Worm (Caenorhabditis elegans) whole organism, L3 larva: ENCODE measurements around the gene nhr-131.
A peak's percentile ranks its signal among the peaks of the same experiment; 100 is the strongest.

ENCODE experiments used
- ZK546.5 ChIP-seq: sonication (generic microtip); optimal IDR thresholded peaks from 2 replicates; lab custom pipeline; 2017; ENCODE audit warnings: missing biosample characterization, missing genetic modification characterization
- aly-2 ChIP-seq: fragments of 150-350 bp; optimal IDR thresholded peaks from 2 replicates; lab custom pipeline; 2014; ENCODE audit warnings: missing biosample characterization, missing genetic modification characterization
- ama-1 ChIP-seq: fragments of 150-350 bp; optimal IDR thresholded peaks from 2 replicates; lab custom pipeline; 2018
- ceh-16 ChIP-seq: sonication (generic microtip); optimal IDR thresholded peaks from 2 replicates; lab custom pipeline; 2017; ENCODE audit warnings: missing biosample characterization, missing genetic modification characterization
- ceh-28 ChIP-seq: fragments of 150-350 bp; optimal IDR thresholded peaks from 2 replicates; lab custom pipeline; 2014; ENCODE audit warnings: missing biosample characterization, missing genetic modification reagents, missing genetic modification characterization
- ceh-82 ChIP-seq: fragments of 150-350 bp; optimal IDR thresholded peaks from 2 replicates; lab custom pipeline; 2014; ENCODE audit warnings: missing biosample characterization, missing genetic modification characterization
- ceh-9 ChIP-seq: sonication (generic microtip); optimal IDR thresholded peaks from 2 replicates; lab custom pipeline; 2018; ENCODE audit warnings: missing biosample characterization, missing genetic modification characterization
- daf-12 ChIP-seq: fragments of 150-350 bp; optimal IDR thresholded peaks from 2 replicates; lab custom pipeline; 2014; ENCODE audit warnings: missing biosample characterization, missing genetic modification reagents, missing genetic modification characterization
- egl-27 ChIP-seq: sonication (generic microtip); optimal IDR thresholded peaks from 4 replicates; lab custom pipeline; 2017; ENCODE audit warnings: missing biosample characterization, missing genetic modification reagents, missing genetic modification characterization
- egl-5 ChIP-seq: fragments of 150-350 bp; optimal IDR thresholded peaks from 2 replicates; lab custom pipeline; 2017; ENCODE audit warnings: missing biosample characterization, missing genetic modification reagents, missing genetic modification characterization, inconsistent platforms
- elt-2 ChIP-seq: sonication (generic microtip); optimal IDR thresholded peaks from 2 replicates; lab custom pipeline; 2016; ENCODE audit warnings: missing genetic modification reagents, mild to moderate bottlenecking, missing genetic modification characterization, missing compliant biosample characterization
- fkh-10 ChIP-seq: sonication (generic microtip); optimal IDR thresholded peaks from 2 replicates; lab custom pipeline; 2017; ENCODE audit warnings: missing biosample characterization, missing genetic modification reagents, missing genetic modification characterization
- fkh-2 ChIP-seq: fragments of 150-350 bp; optimal IDR thresholded peaks from 2 replicates; lab custom pipeline; 2014; ENCODE audit warnings: missing biosample characterization, missing genetic modification reagents, missing genetic modification characterization
- hmg-11 ChIP-seq: sonication (generic microtip); optimal IDR thresholded peaks from 2 replicates; lab custom pipeline; 2016; ENCODE audit warnings: missing genetic modification characterization, missing compliant biosample characterization
- jun-1 ChIP-seq: fragments of 150-350 bp; optimal IDR thresholded peaks from 2 replicates; lab custom pipeline; 2014; ENCODE audit warnings: missing biosample characterization, missing genetic modification reagents, missing genetic modification characterization
- lin-15B ChIP-seq: fragments of 150-350 bp; optimal IDR thresholded peaks from 2 replicates; lab custom pipeline; 2014; ENCODE audit warnings: missing biosample characterization, missing genetic modification characterization
- lin-39 ChIP-seq: fragments of 150-350 bp; optimal IDR thresholded peaks from 2 replicates; lab custom pipeline; 2018; ENCODE audit warnings: missing biosample characterization, missing genetic modification reagents, missing genetic modification characterization
- mdl-1 ChIP-seq: fragments of 150-350 bp; optimal IDR thresholded peaks from 2 replicates; lab custom pipeline; 2014; ENCODE audit warnings: missing biosample characterization, missing genetic modification characterization
- mml-1 ChIP-seq: fragments of 150-350 bp; sonication (generic microtip); optimal IDR thresholded peaks from 3 replicates; lab custom pipeline; 2014; ENCODE audit warnings: missing biosample characterization, missing genetic modification characterization
- nfya-1 ChIP-seq: sonication (generic microtip); optimal IDR thresholded peaks from 2 replicates; lab custom pipeline; 2017; ENCODE audit warnings: missing genetic modification characterization, mild to moderate bottlenecking, missing compliant biosample characterization, antibody characterized with exemption, moderate library complexity; ENCODE audit not compliant: insufficient read depth
- nhr-11 ChIP-seq: fragments of 150-350 bp; optimal IDR thresholded peaks from 2 replicates; lab custom pipeline; 2014; ENCODE audit warnings: missing biosample characterization, missing genetic modification characterization
- nhr-12 ChIP-seq: fragments of 150-350 bp; optimal IDR thresholded peaks from 2 replicates; lab custom pipeline; 2014; ENCODE audit warnings: missing biosample characterization, missing genetic modification characterization
- nhr-237 ChIP-seq: fragments of 150-350 bp; optimal IDR thresholded peaks from 2 replicates; lab custom pipeline; 2014; ENCODE audit warnings: missing biosample characterization, missing genetic modification characterization
- nhr-67 ChIP-seq: fragments of 150-350 bp; optimal IDR thresholded peaks from 2 replicates; lab custom pipeline; 2014; ENCODE audit warnings: missing biosample characterization, missing genetic modification characterization
- nhr-76 ChIP-seq: fragments of 150-350 bp; sonication (generic microtip); optimal IDR thresholded peaks from 5 replicates; lab custom pipeline; 2014; ENCODE audit warnings: missing biosample characterization, missing genetic modification characterization
- pha-4 ChIP-seq: fragments of 150-350 bp; optimal IDR thresholded peaks from 2 replicates; lab custom pipeline; 2014; ENCODE audit warnings: missing biosample characterization, missing genetic modification reagents, missing genetic modification characterization
- pqm-1 ChIP-seq: fragments of 150-350 bp; optimal IDR thresholded peaks from 2 replicates; lab custom pipeline; 2017; ENCODE audit warnings: missing biosample characterization, missing genetic modification characterization, inconsistent platforms
- skn-1 ChIP-seq: fragments of 150-350 bp; optimal IDR thresholded peaks from 2 replicates; lab custom pipeline; 2014; ENCODE audit warnings: missing biosample characterization, missing genetic modification characterization
- snpc-4 ChIP-seq: fragments of 150-350 bp; optimal IDR thresholded peaks from 2 replicates; lab custom pipeline; 2014; ENCODE audit warnings: missing biosample characterization, missing genetic modification characterization
- unc-39 ChIP-seq: sonication (generic microtip); optimal IDR thresholded peaks from 4 replicates; lab custom pipeline; 2017; ENCODE audit warnings: missing biosample characterization, missing genetic modification characterization
- unc-62 ChIP-seq: fragments of 150-350 bp; sonication (generic microtip); optimal IDR thresholded peaks from 4 replicates; lab custom pipeline; 2014; ENCODE audit warnings: missing biosample characterization, missing genetic modification reagents, missing genetic modification characterization
- ztf-4 ChIP-seq: fragments of 150-350 bp; optimal IDR thresholded peaks from 2 replicates; lab custom pipeline; 2014; ENCODE audit warnings: missing biosample characterization, missing genetic modification characterization

nhr-131 gene

DNA sequence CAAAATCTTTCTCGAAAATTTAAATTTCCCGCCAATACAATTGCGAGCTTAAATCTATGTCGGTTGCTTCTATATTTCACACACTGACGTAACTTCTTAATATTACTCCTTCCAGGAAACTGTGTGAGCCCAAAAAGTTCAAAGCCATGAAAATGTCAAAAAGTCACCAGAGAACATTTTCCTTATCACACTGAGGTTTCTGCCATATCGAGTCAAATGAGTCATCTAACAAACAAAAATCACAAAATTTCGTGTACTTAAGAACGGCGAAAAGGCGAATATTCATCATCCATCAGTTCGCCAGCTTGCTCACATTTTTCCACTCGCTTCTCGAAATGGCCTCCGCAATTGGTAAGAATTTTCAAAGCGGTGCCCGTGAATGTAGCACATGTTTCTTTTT lies 44.5 kb upstream of the nhr-131 start, which contains the start of gene M02H5.8:
Gene M02H5.8 (plus strand): TSS at position 297 of the 400 bp plus-strand sequence.
- TF ChIP-seq ceh-82 (no peak), skn-1 (tag; lab: Kevin White, UChicago) (no peak), nhr-11 (tag; lab: Kevin White, UChicago) (no peak), unc-39 (tag; lab: Kevin White, UChicago) (no peak), snpc-4 (tag; lab: Kevin White, UChicago) (no peak), ama-1 (lab: Kevin White, UChicago) (no peak), pqm-1 (tag; lab: Kevin White, UChicago) (peak; percentile 47), elt-2 (peak; percentile 57)

DNA sequence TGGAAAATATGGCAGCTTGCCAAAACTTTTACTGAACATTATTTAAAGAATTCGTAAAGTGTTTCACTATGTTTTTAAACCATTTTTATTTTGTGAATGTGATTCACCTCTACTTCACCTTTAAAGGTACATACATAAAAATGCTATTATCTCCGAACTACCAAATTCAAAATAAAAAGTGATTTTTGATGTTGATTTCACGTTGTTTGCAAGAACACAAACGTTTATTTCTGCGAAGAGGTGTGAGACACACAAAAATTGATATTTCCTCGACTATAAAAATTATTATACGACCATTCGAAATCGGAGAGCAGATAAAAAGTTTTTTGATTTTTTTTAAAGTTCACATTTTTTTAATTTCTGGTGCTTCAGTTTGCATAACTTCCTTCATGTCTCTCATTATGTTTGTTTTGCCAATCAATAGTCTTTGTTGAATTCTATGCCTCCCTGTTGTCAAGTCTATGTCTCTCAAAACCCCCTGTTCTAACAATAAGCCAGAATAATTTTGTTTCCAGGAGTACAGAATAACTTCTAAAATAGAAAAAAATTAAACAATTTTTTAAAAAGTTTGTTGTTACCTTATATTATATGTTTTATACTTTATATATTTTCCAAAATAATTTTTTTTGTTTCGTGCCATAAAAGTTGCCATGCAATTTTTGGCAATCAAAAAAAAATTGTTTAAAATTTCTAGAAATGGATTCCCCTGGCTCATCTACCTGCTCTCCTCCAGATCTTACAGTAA lies 43.2 kb upstream of the nhr-131 start, which contains the start of gene nhr-123:
Gene nhr-123 (plus strand): TSS at position 695 of the 745 bp plus-strand sequence.
- TF ChIP-seq ztf-4: no peak
- TF ChIP-seq pha-4 (tag; lab: Kevin White, UChicago): peak; percentile 27
- TF ChIP-seq elt-2: peak; percentile 35
- TF ChIP-seq nhr-76 (tag; lab: Kevin White, UChicago): no peak
- TF ChIP-seq nhr-67 (tag; lab: Kevin White, UChicago): no peak
- no peak for TF ChIP-seq nhr-11 (tag; lab: Kevin White, UChicago)
- TF ChIP-seq, all 47 proteins: peak for 2

ce11 chrV:453569-453968 lies 40.6 kb upstream of the nhr-131 start, which contains the start of gene nhr-98:
Gene nhr-98, plus strand, starts transcription at chrV:453869.
- TF ChIP-seq nfya-1 (no peak), fkh-2 (no peak), nhr-11 (tag; lab: Kevin White, UChicago) (no peak), snpc-4 (tag; lab: Kevin White, UChicago) (no peak), lin-39 (tag; lab: Kevin White, UChicago) (no peak), pha-4 (tag; lab: Kevin White, UChicago) (peak; percentile 2), ceh-28 (tag; lab: Kevin White, UChicago) (no peak)

DNA sequence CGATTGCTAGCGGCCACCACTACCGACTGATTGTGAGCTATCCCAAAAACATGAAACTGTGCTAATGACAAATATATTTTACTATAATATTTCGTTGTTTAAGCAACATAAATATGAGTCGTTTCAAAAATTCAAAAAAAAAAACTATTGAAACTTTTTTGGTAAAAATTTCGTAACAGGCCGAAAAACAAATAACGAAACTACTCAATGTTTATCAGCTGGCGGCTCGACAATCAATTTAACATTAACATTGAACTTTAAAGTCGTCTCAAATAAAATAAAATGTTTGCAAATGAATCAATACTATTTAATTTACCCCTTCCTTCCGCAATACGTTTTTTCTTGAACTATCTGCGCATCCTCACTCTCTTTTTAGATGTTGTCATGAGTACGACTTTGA lies 36.3 kb upstream of the nhr-131 start:
- TF ChIP-seq pha-4 (tag; lab: Kevin White, UChicago) (peak; percentile 45), elt-2 (peak; percentile 15), nfya-1 (no peak)

DNA sequence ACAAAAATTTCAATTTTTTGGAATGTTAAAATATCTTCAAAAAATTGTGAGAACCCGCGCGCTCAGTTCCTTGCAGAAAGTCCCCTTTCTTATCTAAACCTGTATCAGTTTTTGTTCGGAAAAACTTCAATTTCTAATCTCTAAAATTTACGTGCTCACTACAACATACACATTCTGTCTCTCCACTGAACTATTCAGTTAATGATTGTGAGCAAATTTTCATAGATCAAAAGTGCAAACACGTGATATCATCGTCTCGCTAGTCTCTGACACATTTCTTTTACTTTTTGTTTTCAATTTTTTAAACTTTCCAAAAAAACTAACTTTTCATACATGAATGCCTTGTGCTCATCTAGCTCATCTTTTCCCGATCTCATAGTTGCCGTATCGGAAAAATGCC lies 34.7 kb upstream of the nhr-131 start, which contains the start of gene nhr-203:
Gene nhr-203 (plus strand): TSS at position 332 of the 400 bp plus-strand sequence.
- TF ChIP-seq lin-15B (no peak), aly-2 (no peak), jun-1 (tag; lab: Kevin White, UChicago) (no peak), daf-12 (no peak), nhr-76 (tag; lab: Kevin White, UChicago) (no peak), hmg-11 (tag; lab: Kevin White, UChicago) (no peak), egl-27 (tag; lab: Kevin White, UChicago) (no peak), unc-62 (GFP tag; lab: Kevin White, UChicago) (no peak), ztf-4 (no peak), egl-5 (tag; lab: Kevin White, UChicago) (no peak), pha-4 (tag; lab: Kevin White, UChicago) (peak; percentile 28), ceh-16 (tag; lab: Kevin White, UChicago) (no peak), nhr-12 (tag; lab: Kevin White, UChicago) (no peak), fkh-10 (GFP tag; lab: Kevin White, UChicago) (no peak), nhr-237 (tag; lab: Kevin White, UChicago) (no peak), pqm-1 (tag; lab: Kevin White, UChicago) (peak; percentile 97), mml-1 (tag; lab: Kevin White, UChicago) (no peak), elt-2 (peak; percentile 91), mdl-1 (tag; lab: Kevin White, UChicago) (no peak), ceh-9 (tag; lab: Kevin White, UChicago) (no peak), nhr-11 (tag; lab: Kevin White, UChicago) (no peak), fkh-2 (no peak), skn-1 (tag; lab: Kevin White, UChicago) (peak; percentile 5), ZK546.5 (tag; lab: Kevin White, UChicago) (no peak), snpc-4 (tag; lab: Kevin White, UChicago) (no peak)
